Worm (Caenorhabditis elegans) whole organism, L4/young adult: ENCODE measurements around the gene fipr-10.

Experiments
- W03F9.2 ChIP-seq: fragments of 150-350 bp; optimal IDR thresholded peaks from 2 replicates; lab custom pipeline; 2014; ENCODE audit warnings: missing biosample characterization, missing genetic modification characterization
- dao-5 ChIP-seq: sonication (generic microtip); optimal IDR thresholded peaks from 2 replicates; lab custom pipeline; 2016; ENCODE audit warnings: missing genotype, missing genetic modification characterization, moderate library complexity, missing compliant biosample characterization
- him-1 ChIP-seq: sonication (generic microtip); optimal IDR thresholded peaks from 2 replicates; lab custom pipeline; 2016; ENCODE audit warnings: missing genotype, missing genetic modification reagents, missing genetic modification characterization, missing compliant biosample characterization

fipr-10 gene

DNA sequence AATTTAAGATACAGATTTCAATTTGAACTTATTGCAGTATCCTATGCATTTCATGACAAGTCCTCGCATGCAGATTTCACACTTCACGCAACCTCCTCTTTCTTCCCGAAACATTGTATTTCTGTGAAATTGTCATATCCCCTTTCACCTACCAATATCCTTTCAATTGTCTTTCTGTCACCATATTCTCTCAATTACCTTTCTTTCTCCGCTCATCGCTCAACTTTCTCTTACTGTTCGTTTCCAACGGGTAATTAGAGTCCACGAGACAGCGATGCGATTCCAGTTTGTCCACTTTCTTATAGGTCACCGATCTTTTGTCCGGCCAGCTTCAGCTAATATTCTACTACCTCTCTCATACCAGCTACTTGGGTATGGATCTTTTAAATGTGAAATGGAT is 38.4 kb downstream of the fipr-10 start, which contains the start of gene mam-5:
TSS of gene mam-5 (plus strand) at position 304 of the 400 bp plus-strand sequence.
- TF ChIP-seq W03F9.2 (no peak), dao-5 (tag; lab: Kevin White, UChicago) (no peak), him-1 (tag; lab: Kevin White, UChicago) (no peak)

DNA sequence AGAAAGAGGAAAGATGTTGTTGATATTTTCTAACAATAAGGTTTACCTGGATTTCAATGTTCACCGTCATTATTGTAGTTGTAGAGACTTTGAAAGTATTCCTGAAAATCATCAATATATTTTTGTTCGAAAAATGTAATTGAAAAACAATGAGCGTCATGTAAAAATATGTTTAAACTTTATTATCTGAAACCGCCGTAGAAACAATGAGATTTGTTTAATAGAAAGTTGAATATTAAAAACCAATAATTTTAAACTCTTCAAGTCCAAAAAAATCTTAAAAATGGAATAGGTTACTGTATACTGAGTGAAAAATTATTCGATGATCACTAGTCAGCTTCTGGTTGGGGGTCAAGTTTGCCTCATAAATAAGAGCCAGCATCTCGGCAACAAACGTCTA is 44.3 kb downstream of the fipr-10 start, which contains the start of gene anmt-3:
TSS of gene anmt-3 (minus strand) at position 101 of the 400 bp plus-strand sequence.
- no peak for TF ChIP-seq W03F9.2
- no peak for TF ChIP-seq dao-5 (tag; lab: Kevin White, UChicago)
- TF ChIP-seq him-1 (tag; lab: Kevin White, UChicago), result no peak

DNA sequence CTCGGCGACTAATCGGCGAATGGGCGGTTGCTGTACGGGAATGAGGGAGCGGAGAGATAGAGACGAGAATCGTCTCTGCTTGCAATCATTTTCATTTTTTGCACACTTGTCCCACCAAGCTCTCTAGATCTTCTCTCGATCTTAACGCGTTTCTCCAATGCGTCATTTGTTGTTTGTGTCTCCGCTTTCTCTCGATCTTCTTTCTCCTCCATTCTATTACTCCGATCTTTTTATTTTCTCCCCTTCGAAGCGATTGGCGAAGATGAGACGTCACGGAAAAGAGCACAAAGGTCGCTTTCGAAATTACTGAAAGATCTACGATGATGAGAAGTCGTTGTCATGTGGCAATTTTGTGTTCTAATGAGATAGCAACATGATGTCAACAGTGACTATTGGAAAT is 44.7 kb downstream of the fipr-10 start:
- TF ChIP-seq dao-5 (tag; lab: Kevin White, UChicago) (no peak), W03F9.2 (no peak), him-1 (tag; lab: Kevin White, UChicago) (no peak)

DNA sequence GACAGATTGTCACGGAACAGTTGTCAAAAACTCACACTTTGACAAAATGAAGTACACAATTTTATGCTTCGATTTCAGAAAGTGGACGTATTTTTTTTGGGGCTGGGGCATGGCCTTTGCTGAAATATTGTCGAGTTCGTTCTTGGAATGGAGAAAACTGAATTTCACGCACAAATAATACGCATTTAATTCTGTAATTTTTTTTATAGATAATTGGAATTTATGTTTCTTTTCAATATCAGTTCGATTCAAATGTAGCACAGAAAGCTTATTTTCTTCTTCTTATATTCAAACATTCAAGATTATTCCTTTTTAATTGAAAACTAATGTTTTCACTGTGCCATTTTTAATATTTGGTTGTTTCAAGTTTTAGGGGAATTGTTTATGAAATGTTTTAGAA is 46.4 kb downstream of the fipr-10 start, which contains the start of gene T07C12.10:
TSS of gene T07C12.10 (minus strand) at position 101 of the 400 bp plus-strand sequence.
- TF ChIP-seq dao-5 (tag; lab: Kevin White, UChicago) (no peak), him-1 (tag; lab: Kevin White, UChicago) (no peak), W03F9.2 (no peak)

DNA sequence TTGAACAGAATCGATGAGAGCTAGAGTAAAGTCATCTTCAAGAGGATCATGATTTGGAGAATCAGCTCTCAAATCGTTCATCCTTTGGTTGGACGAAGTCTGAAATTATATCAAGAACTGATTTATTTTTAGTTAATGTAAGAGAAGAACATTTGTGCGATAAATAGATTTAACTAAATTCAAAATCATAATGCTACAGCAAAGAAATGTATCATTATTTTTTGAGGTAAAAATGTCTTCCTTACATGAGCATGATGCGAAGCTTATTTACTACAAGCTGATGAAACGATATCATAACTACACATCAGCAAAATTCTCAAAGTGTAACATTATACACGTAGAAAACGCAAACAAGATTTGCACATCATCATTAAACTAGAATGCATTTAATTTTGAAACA is 48.4 kb downstream of the fipr-10 start, which contains the start of gene madf-4:
TSS of gene madf-4 (minus strand) at position 101 of the 400 bp plus-strand sequence.
- TF ChIP-seq W03F9.2, result no peak
- TF ChIP-seq dao-5 (tag; lab: Kevin White, UChicago), result no peak
- no peak for TF ChIP-seq him-1 (tag; lab: Kevin White, UChicago)

DNA sequence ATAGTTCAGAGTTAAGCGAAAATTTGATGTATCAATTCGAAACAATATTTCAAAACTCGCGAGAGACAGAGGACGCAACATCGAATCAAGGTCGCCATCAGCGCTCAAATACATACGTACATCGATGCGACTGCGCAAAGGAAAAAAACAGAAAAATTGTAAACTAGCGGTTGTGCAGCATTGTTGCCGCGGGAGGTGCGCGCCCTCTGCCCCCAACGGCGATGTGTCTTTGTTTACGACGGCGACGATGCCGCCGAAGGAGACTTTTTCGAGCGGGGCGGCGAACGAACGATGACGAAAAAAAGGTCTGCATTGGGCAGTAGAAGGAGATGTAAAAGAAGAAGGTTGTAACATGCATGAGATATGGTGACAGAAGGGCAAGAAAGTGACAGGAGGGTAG is 49.0 kb downstream of the fipr-10 start:
- TF ChIP-seq W03F9.2 (no peak), dao-5 (tag; lab: Kevin White, UChicago) (no peak), him-1 (tag; lab: Kevin White, UChicago) (no peak)
